Fruit fly (Drosophila melanogaster) whole organism, prepupa: Measurements from ENCODE around the gene Sp1.

ENCODE experiments used
- CG10669 ChIP-seq: fragments of 200-800 bp; sonication (Bioruptor generic); optimal IDR thresholded peaks from 3 replicates; lab custom pipeline; 2018; ENCODE audit warnings: missing biosample characterization, mild to moderate bottlenecking, missing genetic modification characterization, moderate library complexity
- CG11294 ChIP-seq: fragments of 200-800 bp; sonication (Bioruptor generic); IDR thresholded peaks from 2 replicates; pipeline ENCODE4 v1.3.6; 2022; ENCODE audit warnings: missing biosample characterization, missing genetic modification characterization
- CG11902 ChIP-seq: fragments of 200-800 bp; sonication (Bioruptor generic); optimal IDR thresholded peaks from 3 replicates; lab custom pipeline; 2016; ENCODE audit warnings: missing biosample characterization, missing genetic modification characterization
- CG15336 ChIP-seq: fragments of 200-800 bp; sonication (Bioruptor generic); IDR thresholded peaks from 2 replicates; pipeline ENCODE4 v1.3.6; 2022; ENCODE audit warnings: missing biosample characterization, missing genetic modification characterization
- CG1621 ChIP-seq: fragments of 200-800 bp; sonication (Bioruptor generic); optimal IDR thresholded peaks from 3 replicates; lab custom pipeline; 2018; ENCODE audit warnings: missing biosample characterization, mild to moderate bottlenecking, missing genetic modification characterization
- CG16779 ChIP-seq: fragments of 200-800 bp; sonication (Bioruptor generic); optimal IDR thresholded peaks from 3 replicates; lab custom pipeline; 2017; ENCODE audit warnings: missing biosample characterization, mild to moderate bottlenecking, missing genetic modification characterization
- CG3032 ChIP-seq: fragments of 200-800 bp; optimal IDR thresholded peaks from 2 replicates; lab custom pipeline; 2019; ENCODE audit warnings: missing biosample characterization, mild to moderate bottlenecking, missing genetic modification characterization, moderate library complexity
- CG31627 ChIP-seq: fragments of 200-800 bp; sonication (Bioruptor generic); optimal IDR thresholded peaks from 3 replicates; lab custom pipeline; 2016; ENCODE audit warnings: missing biosample characterization, missing genetic modification characterization
- CG34406 ChIP-seq: fragments of 200-800 bp; sonication (Bioruptor generic); optimal IDR thresholded peaks from 3 replicates; lab custom pipeline; 2016; ENCODE audit warnings: missing biosample characterization, missing genetic modification characterization
- CG6163 ChIP-seq: fragments of 200-800 bp; sonication (Bioruptor generic); IDR thresholded peaks from 3 replicates; pipeline ENCODE4 v1.3.6; 2022; ENCODE audit warnings: missing biosample characterization, missing genetic modification characterization
- CG6276 ChIP-seq: fragments of 200-800 bp; sonication (Bioruptor generic); optimal IDR thresholded peaks from 2 replicates; lab custom pipeline; 2017; ENCODE audit warnings: missing biosample characterization, mild to moderate bottlenecking, missing genetic modification characterization
- CG6792 ChIP-seq: fragments of 200-800 bp; sonication (Bioruptor generic); optimal IDR thresholded peaks from 3 replicates; lab custom pipeline; 2016; ENCODE audit warnings: missing biosample characterization, missing genetic modification characterization
- CG6808 ChIP-seq: fragments of 200-800 bp; sonication (Bioruptor generic); optimal IDR thresholded peaks from 3 replicates; lab custom pipeline; 2017; ENCODE audit warnings: missing biosample characterization, missing genetic modification characterization, mild to moderate bottlenecking, moderate library complexity, missing genetic modification reagents
- CG6854 ChIP-seq: fragments of 200-800 bp; sonication (Bioruptor generic); optimal IDR thresholded peaks from 2 replicates; lab custom pipeline; 2017; ENCODE audit warnings: missing biosample characterization, mild to moderate bottlenecking, missing genetic modification characterization
- CG7368 ChIP-seq: fragments of 200-800 bp; sonication (Bioruptor generic); optimal IDR thresholded peaks from 3 replicates; lab custom pipeline; 2016; ENCODE audit warnings: missing biosample characterization, missing genetic modification characterization
- CG8119 ChIP-seq: fragments of 200-800 bp; sonication (Bioruptor generic); IDR thresholded peaks from 3 replicates; pipeline ENCODE4 v1.3.6; 2022; ENCODE audit warnings: missing biosample characterization, missing genetic modification characterization
- CG8319 ChIP-seq: fragments of 200-800 bp; sonication (Bioruptor generic); optimal IDR thresholded peaks from 3 replicates; lab custom pipeline; 2016; ENCODE audit warnings: missing biosample characterization, missing genetic modification characterization
- CG8632 ChIP-seq: fragments of 200-800 bp; sonication (Bioruptor generic); optimal IDR thresholded peaks from 3 replicates; lab custom pipeline; 2016; ENCODE audit warnings: missing biosample characterization, missing genetic modification characterization
- CG9139 ChIP-seq: fragments of 200-800 bp; sonication (Bioruptor generic); optimal IDR thresholded peaks from 3 replicates; lab custom pipeline; 2017; ENCODE audit warnings: missing biosample characterization, mild to moderate bottlenecking, missing genetic modification characterization
- Eip75B ChIP-seq: fragments of 200-800 bp; sonication (Bioruptor generic); optimal IDR thresholded peaks from 3 replicates; lab custom pipeline; 2016; ENCODE audit warnings: missing biosample characterization, missing genetic modification characterization
- Eip78C ChIP-seq: fragments of 200-800 bp; sonication (Bioruptor generic); peaks from one replicate; lab custom pipeline; 2016; ENCODE audit warnings: missing biosample characterization, missing genetic modification characterization
- Eip93F ChIP-seq: fragments of 200-800 bp; sonication (Bioruptor generic); optimal IDR thresholded peaks from 2 replicates; lab custom pipeline; 2016; ENCODE audit warnings: missing biosample characterization, mild to moderate bottlenecking, missing genetic modification characterization
- Gug ChIP-seq: fragments of 200-800 bp; sonication (Bioruptor generic); IDR thresholded peaks from 2 replicates; pipeline ENCODE4 v1.3.6; 2022; ENCODE audit warnings: missing biosample characterization, missing genetic modification characterization
- Hr4 ChIP-seq: fragments of 200-800 bp; sonication (Bioruptor generic); optimal IDR thresholded peaks from 3 replicates; lab custom pipeline; 2016; ENCODE audit warnings: missing biosample characterization, missing genetic modification characterization
- Lpt ChIP-seq: fragments of 200-800 bp; sonication (Bioruptor generic); optimal IDR thresholded peaks from 3 replicates; lab custom pipeline; 2016; ENCODE audit warnings: missing biosample characterization, missing genetic modification characterization
- Sox102F ChIP-seq: fragments of 200-800 bp; sonication (Bioruptor generic); optimal IDR thresholded peaks from 2 replicates; lab custom pipeline; 2016; ENCODE audit warnings: missing biosample characterization, mild to moderate bottlenecking, missing genetic modification characterization
- Sox14 ChIP-seq: fragments of 200-800 bp; sonication (Bioruptor generic); optimal IDR thresholded peaks from 3 replicates; lab custom pipeline; 2016; ENCODE audit warnings: missing biosample characterization, missing genetic modification characterization
- achi ChIP-seq: fragments of 200-800 bp; sonication (Bioruptor generic); optimal IDR thresholded peaks from 3 replicates; lab custom pipeline; 2016; ENCODE audit warnings: missing biosample characterization, missing genetic modification characterization
- acj6 ChIP-seq: fragments of 200-800 bp; sonication (Bioruptor generic); optimal IDR thresholded peaks from 3 replicates; lab custom pipeline; 2016; ENCODE audit warnings: missing biosample characterization, missing genetic modification characterization
- cyc ChIP-seq: fragments of 200-800 bp; sonication (Bioruptor generic); optimal IDR thresholded peaks from 3 replicates; lab custom pipeline; 2016; ENCODE audit warnings: missing biosample characterization, missing genetic modification characterization
- dac ChIP-seq: fragments of 200-800 bp; sonication (Bioruptor generic); optimal IDR thresholded peaks from 2 replicates; lab custom pipeline; 2017; ENCODE audit warnings: missing biosample characterization, mild to moderate bottlenecking, missing genetic modification characterization
- dsx ChIP-seq: fragments of 200-800 bp; optimal IDR thresholded peaks from 3 replicates; lab custom pipeline; 2019; ENCODE audit warnings: missing biosample characterization, mild to moderate bottlenecking, missing genetic modification characterization, moderate library complexity; ENCODE audit not compliant: poor library complexity, severe bottlenecking
- eg ChIP-seq: fragments of 200-800 bp; sonication (Bioruptor generic); IDR thresholded peaks from 3 replicates; pipeline ENCODE4 v1.3.6; 2022; ENCODE audit warnings: missing biosample characterization, missing genetic modification characterization
- esn ChIP-seq: fragments of 200-800 bp; sonication (Bioruptor generic); optimal IDR thresholded peaks from 2 replicates; lab custom pipeline; 2016; ENCODE audit warnings: missing biosample characterization, mild to moderate bottlenecking, missing genetic modification characterization, moderate library complexity
- fd59A ChIP-seq: fragments of 200-800 bp; sonication (Bioruptor generic); optimal IDR thresholded peaks from 2 replicates; lab custom pipeline; 2017; ENCODE audit warnings: missing biosample characterization, mild to moderate bottlenecking, missing genetic modification characterization, missing genetic modification reagents
- fd85E ChIP-seq: fragments of 200-800 bp; sonication (Bioruptor generic); optimal IDR thresholded peaks from 3 replicates; lab custom pipeline; 2016; ENCODE audit warnings: missing biosample characterization, missing genetic modification characterization
- fkh ChIP-seq: fragments of 200-800 bp; sonication (Bioruptor generic); optimal IDR thresholded peaks from 3 replicates; lab custom pipeline; 2017; ENCODE audit warnings: missing biosample characterization, mild to moderate bottlenecking, missing genetic modification characterization, moderate library complexity
- lz ChIP-seq: fragments of 200-800 bp; sonication (Bioruptor generic); optimal IDR thresholded peaks from 3 replicates; lab custom pipeline; 2016; ENCODE audit warnings: missing biosample characterization, missing genetic modification characterization
- net ChIP-seq: fragments of 200-800 bp; sonication (Bioruptor generic); optimal IDR thresholded peaks from 3 replicates; lab custom pipeline; 2016; ENCODE audit warnings: missing biosample characterization, missing genetic modification characterization
- salr ChIP-seq, 2 experiments: fragments of 200-800 bp; sonication (Bioruptor generic); optimal IDR thresholded peaks; 3 replicates each; lab custom pipeline; 2016 to 2018; ENCODE audit warnings: missing biosample characterization in 2 of 2, missing genetic modification characterization in 2 of 2, mild to moderate bottlenecking in 1 of 2
- ss ChIP-seq, 2 experiments: fragments of 200-800 bp; sonication (Bioruptor generic); optimal IDR thresholded peaks; 2 replicates in 1 of 2; 3 replicates in 1 of 2; lab custom pipeline; 2017 to 2018; ENCODE audit warnings: mild to moderate bottlenecking in 2 of 2, missing biosample characterization in 2 of 2, missing genetic modification characterization in 2 of 2, moderate library complexity in 1 of 2
- svp ChIP-seq: fragments of 200-800 bp; sonication (Bioruptor generic); peaks from one replicate; lab custom pipeline; 2016; ENCODE audit warnings: missing biosample characterization, missing genetic modification characterization
- topi ChIP-seq: fragments of 200-800 bp; sonication (Bioruptor generic); optimal IDR thresholded peaks from 3 replicates; lab custom pipeline; 2016; ENCODE audit warnings: missing biosample characterization, missing genetic modification characterization

Gene Sp1

dm6 chrX:9685568-9686413, 43.7 kb upstream of the Sp1 start (continued):
- TF ChIP-seq CG34406 (GFP tag; lab: Kevin White, UChicago) (peak; percentile 21), CG15336 (GFP tag; lab: Robert Waterston, UW) (no peak; the same call in 1 of the 2 replicates), achi (peak; percentile 23), Lpt (GFP tag; lab: Kevin White, UChicago) (no peak), Eip78C (peak; percentile 82), CG6792 (GFP tag; lab: Kevin White, UChicago) (peak; percentile 34), CG6276 (GFP tag; lab: Kevin White, UChicago) (peak; percentile 9), CG8319 (GFP tag; lab: Kevin White, UChicago) (peak; percentile 46), Sox14 (GFP tag; lab: Kevin White, UChicago) (peak; percentile 70), esn (GFP tag; lab: Kevin White, UChicago) (peak; percentile 76), cyc (GFP tag; lab: Kevin White, UChicago) (peak; percentile 43), Hr4 (GFP tag; lab: Kevin White, UChicago) (peak; percentile 48), CG8632 (peak; percentile 47), fd85E (GFP tag; lab: Kevin White, UChicago) (no peak), CG11294 (no peak), Sox102F (peak; percentile 31), dac (GFP tag; lab: Kevin White, UChicago) (no peak), CG3032 (tag; lab: Kevin White, UChicago) (peak; percentile 54), CG8119 (GFP tag; lab: Robert Waterston, UW) (0 out of 3 replicates have a peak, but pooled peaks have one; percentile 41), Eip75B (GFP tag; lab: Kevin White, UChicago) (peak; percentile 43), CG16779 (tag; lab: Kevin White, UChicago) (no peak)

- TF ChIP-seq fkh (GFP tag; lab: Kevin White, UChicago) (peak; percentile 97), Sox14 (GFP tag; lab: Kevin White, UChicago) (peak; percentile 43), cyc (GFP tag; lab: Kevin White, UChicago) (no peak), dsx (GFP tag; lab: Kevin White, UChicago) (no peak), CG6163 (0 out of 3 replicates have a peak, but pooled peaks have one; percentile 5), svp (GFP tag; lab: Kevin White, UChicago) (peak; percentile 82)
Measured at dm6 chrX:9686546-9687219, 42.8 kb upstream of the Sp1 start, which contains the start of gene nej. TSS of gene nej (minus strand) at chrX:9687066.

dm6 chrX:9687623-9688022, 41.8 kb upstream of the Sp1 start:
- TF ChIP-seq salr (GFP tag; optimal IDR thresholded peaks at IDR 0.05; lab: Kevin White, UChicago) (peak; percentile 80 to 85), fd59A (peak; percentile 89), net (GFP tag; lab: Kevin White, UChicago) (peak; percentile 93), Eip93F (GFP tag; lab: Kevin White, UChicago) (peak; percentile 87), ss (GFP tag; optimal IDR thresholded peaks at IDR 0.05; lab: Kevin White, UChicago) (peak; percentile 94 to 95), CG6854 (GFP tag; lab: Kevin White, UChicago) (peak; percentile 93), acj6 (GFP tag; lab: Kevin White, UChicago) (peak; percentile 85), Hr4 (GFP tag; lab: Kevin White, UChicago) (peak; percentile 91), CG10669 (GFP tag; lab: Kevin White, UChicago) (peak; percentile 94), CG8119 (GFP tag; lab: Robert Waterston, UW) (peak; percentile 97), CG1621 (tag; lab: Kevin White, UChicago) (peak; percentile 92), CG31627 (GFP tag; lab: Kevin White, UChicago) (peak; percentile 82), achi (peak; percentile 91), eg (GFP tag; lab: Robert Waterston, UW) (peak; percentile 98), CG11902 (GFP tag; lab: Kevin White, UChicago) (peak; percentile 45), lz (GFP tag; lab: Kevin White, UChicago) (peak; percentile 92), CG16779 (tag; lab: Kevin White, UChicago) (peak; percentile 93), CG34406 (GFP tag; lab: Kevin White, UChicago) (peak; percentile 93), Eip75B (GFP tag; lab: Kevin White, UChicago) (peak; percentile 93), Lpt (GFP tag; lab: Kevin White, UChicago) (peak; percentile 85), CG9139 (peak; percentile 94), CG7368 (GFP tag; lab: Kevin White, UChicago) (peak; percentile 81), CG6808 (GFP tag; lab: Kevin White, UChicago) (peak; percentile 94), topi (GFP tag; lab: Kevin White, UChicago) (peak; percentile 94), Gug (peak; percentile 91), esn (GFP tag; lab: Kevin White, UChicago) (peak; percentile 94), cyc (GFP tag; lab: Kevin White, UChicago) (peak; percentile 80)
